Worm (Caenorhabditis elegans): ENCODE results near the gene lpr-6.
A peak's percentile ranks its signal among the peaks of the same experiment; 100 is the strongest.

Gene lpr-6

DNA sequence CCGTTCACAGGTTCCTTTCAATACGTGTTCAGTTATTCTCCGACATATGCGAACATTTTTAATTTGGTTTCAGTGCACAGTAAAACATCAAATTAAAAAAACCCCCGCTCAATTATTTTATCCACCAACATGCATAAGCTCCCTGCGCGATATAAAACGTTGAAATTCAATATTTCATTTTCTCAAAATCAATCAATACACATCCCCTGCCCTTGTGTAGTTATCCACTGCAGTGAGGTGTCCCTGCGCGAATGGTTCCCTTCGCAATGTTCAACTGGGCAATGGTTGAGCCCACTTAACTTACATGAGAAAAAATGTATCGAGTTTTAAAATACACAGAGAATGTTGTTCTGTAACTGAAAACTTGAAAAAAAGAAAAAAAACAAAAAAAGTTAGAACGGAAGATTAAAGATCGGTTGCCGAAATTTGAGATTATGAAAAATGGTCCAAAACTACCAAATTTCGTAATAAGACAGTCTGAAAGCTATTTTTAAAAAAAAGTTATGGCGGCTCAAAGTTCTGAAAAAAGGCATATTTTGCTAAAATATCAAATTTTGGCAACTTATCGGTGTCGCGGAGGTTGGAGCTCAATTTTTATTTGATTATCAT is 34.3 kb downstream of the lpr-6 start (continued):
- TF ChIP-seq elt-3 (tag; optimal IDR thresholded peaks at IDR 0.05) = peak; percentile 87 to 100 (median 95)
- peak; percentile 100 for TF ChIP-seq jun-1 (tag; optimal IDR thresholded peaks at IDR 0.05)
- peak; percentile 96 for TF ChIP-seq elt-2 (tag; optimal IDR thresholded peaks at IDR 0.05)
- peak; percentile 100 for TF ChIP-seq ceh-8 (GFP tag; optimal IDR thresholded peaks at IDR 0.05)
- peak; percentile 99 for TF ChIP-seq mab-9 (GFP tag; IDR thresholded peaks at IDR 0.05)
- peak; percentile 71 for TF ChIP-seq blmp-1 (tag; optimal IDR thresholded peaks at IDR 0.05)
- peak; percentile 91 for TF ChIP-seq unc-130 (tag; optimal IDR thresholded peaks at IDR 0.05)
- peak; percentile 61 for TF ChIP-seq ceh-90 (tag; optimal IDR thresholded peaks at IDR 0.05)
- TF ChIP-seq egl-27 (tag; optimal IDR thresholded peaks at IDR 0.05) = peak; percentile 96 to 99
- peak; percentile 95 for TF ChIP-seq lir-3 (tag; optimal IDR thresholded peaks at IDR 0.05; ENCODE audit: poor library complexity)
- TF ChIP-seq nhr-11 (tag; optimal IDR thresholded peaks at IDR 0.05) = peak; percentile 100
- peak; percentile 59 to 95 for TF ChIP-seq mdl-1 (tag; optimal IDR thresholded peaks at IDR 0.05)
- peak; percentile 100 for TF ChIP-seq mep-1 (tag; optimal IDR thresholded peaks at IDR 0.05)
- TF ChIP-seq pqm-1 (tag; optimal IDR thresholded peaks at IDR 0.05) = peak; percentile 94
- TF ChIP-seq unc-98 (GFP tag; IDR thresholded peaks at IDR 0.05) = peak; percentile 97
- peak; percentile 96 to 97 for TF ChIP-seq ztf-11 (tag; optimal IDR thresholded peaks at IDR 0.05)
- peak; percentile 95 for TF ChIP-seq mef-2 (tag; optimal IDR thresholded peaks at IDR 0.05)
- no peak for TF ChIP-seq sptf-1 (tag; optimal IDR thresholded peaks at IDR 0.05)
- TF ChIP-seq C16A3.4 (tag; optimal IDR thresholded peaks at IDR 0.05) = peak; percentile 100
- TF ChIP-seq nhr-77 (tag; optimal IDR thresholded peaks at IDR 0.05) = peak; percentile 100
- TF ChIP-seq efl-3 (GFP tag; optimal IDR thresholded peaks at IDR 0.05) = peak; percentile 99
- TF ChIP-seq nhr-47 (tag; optimal IDR thresholded peaks at IDR 0.05) = peak; percentile 100
- peak; percentile 87 for TF ChIP-seq aha-1 (tag; optimal IDR thresholded peaks at IDR 0.05)
- TF ChIP-seq hpl-2 (GFP tag; optimal IDR thresholded peaks at IDR 0.05) = peak; percentile 100
- TF ChIP-seq lsy-2 (tag; optimal IDR thresholded peaks at IDR 0.05) = peak; percentile 96 to 97
- peak; percentile 100 for TF ChIP-seq nhr-90 (tag; optimal IDR thresholded peaks at IDR 0.05; ENCODE audit: poor library complexity)
- TF ChIP-seq sox-4 (tag; optimal IDR thresholded peaks at IDR 0.05) = peak; percentile 99
- peak; percentile 98 for TF ChIP-seq nhr-237 (tag; optimal IDR thresholded peaks at IDR 0.05)
- TF ChIP-seq efl-1 (optimal IDR thresholded peaks at IDR 0.05) = peak; percentile 89 to 93
- TF ChIP-seq efl-1 (GFP tag; optimal IDR thresholded peaks at IDR 0.05 in 1 of 2) = peak; percentile 48 to 97
- TF ChIP-seq grh-1 (GFP tag; IDR thresholded peaks at IDR 0.05) = peak; percentile 97
- peak; percentile 100 for TF ChIP-seq rnt-1 (tag; optimal IDR thresholded peaks at IDR 0.05)
- TF ChIP-seq ceh-63 (GFP tag; optimal IDR thresholded peaks at IDR 0.05) = peak; percentile 99
- peak; percentile 100 for TF ChIP-seq fos-1 (tag; optimal IDR thresholded peaks at IDR 0.05)
- peak; percentile 100 for TF ChIP-seq fkh-10 (GFP tag; optimal IDR thresholded peaks at IDR 0.05)
- TF ChIP-seq aly-2 (tag; optimal IDR thresholded peaks at IDR 0.05) = peak; percentile 96
- TF ChIP-seq fkh-8 (tag; optimal IDR thresholded peaks at IDR 0.05) = peak; percentile 97
- peak; percentile 98 for TF ChIP-seq ces-1 (GFP tag; optimal IDR thresholded peaks at IDR 0.05)
- peak; percentile 100 for TF ChIP-seq irx-1 (tag; optimal IDR thresholded peaks at IDR 0.05)
- peak; percentile 99 for TF ChIP-seq nhr-85 (tag)
- TF ChIP-seq pag-3 (tag; optimal IDR thresholded peaks at IDR 0.05; ENCODE audit: borderline replicate concordance, insufficient read depth) = peak; percentile 77
- peak; percentile 100 for TF ChIP-seq dsc-1 (tag; optimal IDR thresholded peaks at IDR 0.05)
- TF ChIP-seq nhr-20 (tag; optimal IDR thresholded peaks at IDR 0.05) = peak; percentile 99
- TF ChIP-seq unc-30 (tag; optimal IDR thresholded peaks at IDR 0.05) = peak; percentile 100
- peak; percentile 56 for TF ChIP-seq F16B12.6 (tag; optimal IDR thresholded peaks at IDR 0.05)
- peak; percentile 77 for TF ChIP-seq tlp-1 (tag; optimal IDR thresholded peaks at IDR 0.05)
- TF ChIP-seq dpl-1 (GFP tag; optimal IDR thresholded peaks at IDR 0.05) = peak; percentile 61 to 74 (median 63)
- no peak for TF ChIP-seq alr-1 (tag; optimal IDR thresholded peaks at IDR 0.05; ENCODE audit: borderline replicate concordance)
- peak; percentile 100 for TF ChIP-seq ztf-4 (tag; optimal IDR thresholded peaks at IDR 0.05)
